Worm (Caenorhabditis elegans) whole organism, midembryonic: ENCODE results near the gene copb-1.

ENCODE experiments used
- T22C8.4 ChIP-seq: fragments of 200-800 bp; sonication (Bioruptor generic); IDR thresholded peaks from 2 replicates; pipeline ENCODE4 v1.3.6; 2022; ENCODE audit warnings: missing genetic modification characterization, missing compliant biosample characterization
- cog-1 ChIP-seq: sonication (generic microtip); optimal IDR thresholded peaks from 2 replicates; lab custom pipeline; 2016; ENCODE audit warnings: missing genetic modification characterization, missing compliant biosample characterization
- flt-1 ChIP-seq: fragments of 200-800 bp; sonication (Bioruptor generic); IDR thresholded peaks from 2 replicates; pipeline ENCODE4 v1.3.6; 2022; ENCODE audit warnings: missing genetic modification characterization, missing compliant biosample characterization
- klf-2 ChIP-seq: fragments of 200-800 bp; sonication (Bioruptor generic); conservative IDR thresholded peaks from 2 replicates; pipeline ENCODE4 v1.3.6; 2022; ENCODE audit warnings: missing genetic modification reagents, missing genetic modification characterization, missing compliant biosample characterization
- ref-1 ChIP-seq: fragments of 200-800 bp; sonication (Bioruptor generic); conservative IDR thresholded peaks from 2 replicates; pipeline ENCODE4 v1.3.6; 2022; ENCODE audit warnings: missing genetic modification reagents, missing genetic modification characterization, missing compliant biosample characterization
- tab-1 ChIP-seq: fragments of 200-800 bp; sonication (Bioruptor generic); IDR thresholded peaks from 2 replicates; pipeline ENCODE4 v1.3.6; 2022; ENCODE audit warnings: missing genetic modification characterization, missing compliant biosample characterization
- ztf-23 ChIP-seq: fragments of 200-800 bp; sonication (Bioruptor generic); IDR thresholded peaks from 2 replicates; pipeline ENCODE4 v1.3.6; 2022; ENCODE audit warnings: missing genetic modification reagents, missing genetic modification characterization, missing compliant biosample characterization
- ztf-29 ChIP-seq: fragments of 200-800 bp; sonication (Bioruptor generic); IDR thresholded peaks from 2 replicates; pipeline ENCODE4 v1.3.6; 2022; ENCODE audit warnings: missing genetic modification reagents, missing genetic modification characterization, missing compliant biosample characterization

- TF ChIP-seq ztf-23 (GFP tag; lab: Robert Waterston, UW) (no peak), T22C8.4 (GFP tag; lab: Robert Waterston, UW) (no peak), flt-1 (GFP tag; lab: Robert Waterston, UW) (no peak), cog-1 (tag; lab: Kevin White, UChicago) (no peak), tab-1 (GFP tag; lab: Robert Waterston, UW) (no peak), ztf-29 (GFP tag; lab: Robert Waterston, UW) (no peak), ref-1 (GFP tag; lab: Robert Waterston, UW) (no peak), klf-2 (GFP tag; lab: Robert Waterston, UW) (no peak)
These were observed 48.2 kb upstream of the copb-1 start for ce11 chrII:3030416-3030815.
